Worm (Caenorhabditis elegans): ENCODE results near the gene ippk-1.

ippk-1 gene

DNA sequence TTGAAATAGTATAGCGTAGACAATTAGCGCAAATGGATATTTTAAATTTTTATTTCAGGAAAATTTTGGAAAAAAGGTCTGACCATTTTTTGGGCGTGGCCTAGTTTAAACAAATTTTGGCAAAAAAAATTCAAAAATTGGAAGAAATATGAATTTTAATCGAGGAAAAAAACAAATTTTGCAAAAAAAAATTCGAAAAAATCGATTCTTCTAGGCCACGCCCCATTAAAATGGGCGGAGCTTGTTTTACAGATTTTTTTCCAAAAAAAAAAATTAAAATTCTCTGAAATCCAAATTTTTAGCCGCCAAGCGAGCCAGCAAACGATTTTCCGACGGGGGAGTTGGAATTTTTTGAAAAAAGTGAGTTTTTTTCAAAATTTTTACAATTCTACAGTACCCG lies 6.6 kb downstream of the ippk-1 start, which contains the start of gene nadk-2:
TSS of gene nadk-2 (plus strand) at position 301 of the 400 bp plus-strand sequence.
- TF ChIP-seq W03F9.2 (tag; optimal IDR thresholded peaks at IDR 0.05), result no peak
- TF ChIP-seq him-1 (tag; optimal IDR thresholded peaks at IDR 0.05), result no peak
- no peak for TF ChIP-seq dao-5 (tag; optimal IDR thresholded peaks at IDR 0.05)

DNA sequence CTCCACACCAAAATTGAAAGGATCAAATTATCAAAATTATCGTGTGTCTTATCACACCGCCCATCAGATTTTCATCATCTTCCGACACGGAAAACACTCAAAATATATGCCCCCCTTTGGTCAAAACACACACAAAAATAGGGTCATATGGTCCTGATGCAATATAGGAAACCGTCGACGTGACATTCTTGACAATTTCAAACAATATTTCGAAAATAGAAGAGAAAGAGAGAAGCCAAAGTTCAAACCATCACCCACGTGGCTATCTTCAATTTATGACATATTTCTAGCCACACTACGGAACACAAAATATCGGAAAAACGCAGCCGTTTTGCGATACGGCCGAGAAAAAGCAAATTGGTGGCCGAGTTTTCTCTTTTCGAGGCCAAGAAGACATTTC lies 7.9 kb downstream of the ippk-1 start:
- no peak for TF ChIP-seq W03F9.2 (tag; optimal IDR thresholded peaks at IDR 0.05)

DNA sequence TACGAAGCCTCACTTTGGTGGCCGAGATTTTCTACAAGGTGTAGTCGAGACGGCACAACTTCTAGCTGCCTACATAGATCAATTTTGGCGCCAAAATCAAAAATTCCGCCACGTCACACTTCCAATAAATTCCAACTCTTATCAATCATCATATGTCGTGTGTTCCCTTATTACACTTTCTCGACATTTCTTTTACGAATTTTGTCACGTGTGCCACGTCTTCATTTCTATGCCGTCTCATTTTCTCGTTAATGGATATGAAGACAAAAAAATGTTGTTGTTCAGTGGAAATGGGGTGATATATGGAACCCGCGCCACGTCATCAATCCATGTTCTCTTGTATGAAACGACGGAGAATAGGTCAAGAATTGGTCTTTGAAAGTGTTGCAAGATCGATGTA lies 8.9 kb downstream of the ippk-1 start:
- no peak for TF ChIP-seq W03F9.2 (tag; optimal IDR thresholded peaks at IDR 0.05)

DNA sequence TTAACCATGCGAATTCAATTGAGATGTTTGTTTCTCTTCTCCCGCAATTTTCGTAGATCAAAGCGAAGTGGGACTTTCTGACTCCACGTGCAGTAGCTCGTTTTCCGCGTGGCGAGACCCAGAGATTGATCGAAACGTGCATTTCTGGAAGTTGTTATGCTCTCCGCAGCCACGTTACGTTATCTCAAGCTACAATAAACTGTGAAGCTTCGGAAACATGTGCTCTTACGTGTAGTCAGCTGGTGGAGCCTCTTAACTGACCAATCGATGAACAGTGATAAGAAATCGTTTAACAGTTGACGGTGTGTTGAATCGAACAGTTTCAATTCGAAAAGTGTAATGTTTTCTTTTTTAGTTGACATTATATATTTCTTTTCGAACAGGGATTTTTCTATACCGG lies 9.4 kb downstream of the ippk-1 start:
- TF ChIP-seq dao-5 (tag; optimal IDR thresholded peaks at IDR 0.05), result no peak
- no peak for TF ChIP-seq him-1 (tag; optimal IDR thresholded peaks at IDR 0.05)
- no peak for TF ChIP-seq W03F9.2 (tag; optimal IDR thresholded peaks at IDR 0.05)

DNA sequence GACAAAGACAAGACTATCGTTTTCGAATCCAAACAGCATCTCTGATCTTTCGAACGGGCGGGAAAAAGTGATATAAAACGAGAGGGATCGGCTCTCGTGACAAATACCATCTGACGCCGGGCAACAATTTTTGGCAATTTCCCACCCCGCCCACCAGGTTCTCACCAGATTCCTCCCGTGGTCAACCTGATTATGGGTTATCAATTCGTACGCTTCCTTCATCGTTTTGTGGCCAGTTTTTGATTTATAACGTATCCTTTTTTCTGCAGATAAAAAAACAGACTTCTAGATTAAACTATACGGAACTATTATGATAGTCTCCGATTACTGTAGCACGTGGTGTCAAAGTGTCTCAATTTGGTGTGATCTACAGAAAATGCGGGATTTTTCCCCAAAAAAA lies 10.2 kb downstream of the ippk-1 start:
- TF ChIP-seq him-1 (tag; optimal IDR thresholded peaks at IDR 0.05) (no peak), W03F9.2 (tag; optimal IDR thresholded peaks at IDR 0.05) (no peak), dao-5 (tag; optimal IDR thresholded peaks at IDR 0.05) (no peak)

DNA sequence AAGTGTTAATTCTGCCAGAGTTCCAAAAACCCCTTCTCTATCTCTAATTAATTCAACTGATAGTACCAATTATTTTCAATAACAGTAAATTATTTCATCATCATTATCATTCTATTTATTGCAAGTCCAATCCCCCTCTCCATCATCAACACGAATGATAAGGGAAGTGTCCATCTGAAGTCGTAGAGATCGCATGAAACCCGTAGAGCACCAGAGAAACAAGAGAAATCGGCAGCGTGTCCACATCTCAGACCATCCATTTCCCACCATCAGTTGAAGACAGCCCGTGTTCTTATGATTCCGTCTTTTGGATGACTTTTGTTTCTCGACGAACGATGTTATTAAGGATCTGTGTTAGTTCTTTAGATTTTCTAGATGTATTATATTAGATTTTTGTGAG lies 10.8 kb downstream of the ippk-1 start:
- TF ChIP-seq dao-5 (tag; optimal IDR thresholded peaks at IDR 0.05), result no peak
- TF ChIP-seq W03F9.2 (tag; optimal IDR thresholded peaks at IDR 0.05), result no peak
- TF ChIP-seq him-1 (tag; optimal IDR thresholded peaks at IDR 0.05), result no peak

DNA sequence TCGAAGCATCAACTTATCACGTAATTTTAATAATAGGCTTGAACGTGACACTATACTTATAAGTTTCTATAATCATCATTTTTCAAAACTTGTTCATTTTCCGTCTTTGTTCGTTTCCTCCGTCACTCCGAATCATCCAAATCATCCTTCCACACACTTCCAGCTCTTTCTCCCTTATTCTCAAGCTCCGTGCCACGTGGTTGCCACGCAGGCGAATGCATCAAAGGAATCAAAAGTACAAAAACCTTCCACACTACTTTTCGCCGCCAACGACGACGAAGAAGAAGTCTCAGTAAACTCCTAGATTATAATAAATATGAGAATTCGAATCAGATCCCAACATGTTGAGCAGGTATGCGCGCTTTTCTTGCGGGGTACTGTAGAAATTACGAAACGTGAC lies 11.4 kb downstream of the ippk-1 start:
- TF ChIP-seq W03F9.2 (tag; optimal IDR thresholded peaks at IDR 0.05) (no peak), dao-5 (tag; optimal IDR thresholded peaks at IDR 0.05) (no peak), him-1 (tag; optimal IDR thresholded peaks at IDR 0.05) (no peak)

DNA sequence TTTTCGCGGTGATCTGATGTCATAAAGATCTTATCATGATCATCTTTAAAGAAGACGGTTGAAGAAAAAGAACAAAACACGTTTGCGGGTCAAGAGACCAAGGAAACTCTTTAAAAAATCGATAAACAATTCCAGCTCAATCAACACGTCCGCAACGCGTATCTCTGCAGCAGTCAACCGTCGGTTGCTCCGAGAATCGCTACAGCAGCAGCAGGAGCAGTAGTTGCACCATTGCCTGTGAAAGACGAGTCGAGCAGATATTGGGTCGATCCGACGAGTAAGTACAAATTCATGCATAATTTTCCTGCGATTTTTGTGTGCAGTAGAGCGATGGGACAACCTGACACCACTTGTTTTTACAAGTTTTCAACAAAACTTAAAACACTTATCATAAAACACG lies 11.8 kb downstream of the ippk-1 start:
- TF ChIP-seq dao-5 (tag; optimal IDR thresholded peaks at IDR 0.05) (no peak), him-1 (tag; optimal IDR thresholded peaks at IDR 0.05) (no peak), W03F9.2 (tag; optimal IDR thresholded peaks at IDR 0.05) (no peak)

DNA sequence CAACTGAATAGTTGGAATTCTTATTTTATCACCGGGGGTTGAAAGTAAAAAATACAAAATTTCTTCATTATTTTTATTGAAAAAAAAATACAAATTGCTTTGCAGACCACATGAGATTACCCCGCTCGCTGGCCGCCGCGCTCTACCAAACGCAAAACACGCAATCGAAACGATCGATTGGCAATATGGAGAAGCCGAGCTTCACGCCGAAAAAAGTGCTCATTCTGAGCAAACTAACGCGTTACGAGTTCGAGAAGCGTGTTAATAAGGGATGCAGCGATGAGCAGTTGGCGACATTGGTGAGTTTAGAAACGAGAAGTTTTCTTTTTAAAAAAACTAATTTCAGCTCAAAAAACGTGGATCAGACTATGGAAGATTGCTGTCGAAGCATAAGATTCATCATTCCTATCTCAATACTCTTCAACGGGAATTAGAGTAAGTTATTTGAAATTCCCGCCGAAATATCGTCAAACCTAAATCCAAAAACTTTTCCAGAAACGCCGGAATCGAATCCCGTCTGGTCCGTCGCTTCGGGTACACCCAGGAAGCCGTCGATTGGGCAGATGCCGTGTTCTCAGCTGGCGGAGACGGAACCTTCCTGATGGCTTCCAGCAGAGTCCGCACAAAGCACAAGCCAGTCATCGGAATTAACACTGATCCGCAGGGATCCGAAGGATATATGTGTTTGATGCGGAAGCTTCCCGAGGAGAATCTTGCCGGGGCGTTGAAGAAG lies 12.9 kb downstream of the ippk-1 start:
- TF ChIP-seq W03F9.2 (tag; optimal IDR thresholded peaks at IDR 0.05) (no peak), dao-5 (tag; optimal IDR thresholded peaks at IDR 0.05) (no peak), him-1 (tag; optimal IDR thresholded peaks at IDR 0.05) (no peak)

DNA sequence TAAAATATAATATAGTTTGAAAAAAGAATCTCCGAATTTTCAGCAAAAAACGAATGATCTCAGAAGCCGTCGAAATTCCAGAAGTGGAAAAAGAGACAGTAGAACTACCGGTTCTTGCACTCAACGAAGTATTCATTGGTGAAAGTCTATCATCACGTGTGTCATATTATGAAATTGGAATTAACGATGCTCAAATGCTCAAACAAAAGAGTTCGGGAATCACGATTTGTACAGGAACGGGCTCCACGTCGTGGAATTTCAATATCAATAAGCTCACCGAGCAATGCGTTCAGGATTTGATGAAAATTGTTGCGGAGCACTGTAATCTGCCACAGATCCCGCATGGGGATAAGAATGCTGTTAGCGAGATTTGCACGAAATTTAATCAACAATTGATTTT lies 15.6 kb downstream of the ippk-1 start:
- TF ChIP-seq him-1 (tag; optimal IDR thresholded peaks at IDR 0.05) (no peak), W03F9.2 (tag; optimal IDR thresholded peaks at IDR 0.05) (no peak), dao-5 (tag; optimal IDR thresholded peaks at IDR 0.05) (no peak)

DNA sequence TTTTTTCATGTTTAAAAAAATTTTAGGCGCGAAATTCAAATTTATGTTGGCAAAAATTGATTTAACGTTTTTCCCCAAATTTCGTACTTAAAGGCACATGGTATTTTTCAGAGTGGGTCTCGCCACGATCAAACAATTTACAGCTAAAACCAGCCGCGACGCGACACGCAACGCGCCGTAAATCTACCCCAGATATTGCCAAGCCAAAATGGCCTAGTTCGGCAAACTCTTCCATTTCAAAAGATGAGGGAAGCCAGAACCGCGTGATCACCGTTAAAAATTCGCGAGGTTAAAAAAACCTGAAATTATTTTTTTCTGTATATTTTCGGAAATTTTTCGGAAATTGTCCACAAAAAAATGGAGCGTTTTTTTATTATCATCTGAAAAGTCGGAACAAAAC lies 17.2 kb downstream of the ippk-1 start:
- TF ChIP-seq him-1 (tag; optimal IDR thresholded peaks at IDR 0.05) (no peak), dao-5 (tag; optimal IDR thresholded peaks at IDR 0.05) (no peak), W03F9.2 (tag; optimal IDR thresholded peaks at IDR 0.05) (no peak)

DNA sequence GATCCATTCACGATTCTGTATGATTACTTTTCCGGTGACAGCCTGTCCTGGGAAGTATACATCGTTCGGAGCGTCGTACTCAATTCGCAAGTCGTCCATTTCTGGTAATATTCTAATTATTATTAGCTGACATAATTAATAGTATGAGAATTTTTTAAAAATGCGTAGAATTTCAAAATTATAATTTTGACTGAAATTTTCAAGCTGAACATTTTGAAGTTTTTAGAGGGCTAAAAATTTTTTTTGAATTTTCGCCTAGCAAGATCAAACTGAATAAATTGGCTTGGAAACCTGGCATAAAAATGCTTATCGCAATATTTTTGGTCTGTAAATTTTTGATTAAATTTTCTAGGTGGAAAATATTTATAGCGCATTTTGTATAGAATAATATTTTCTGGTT lies 19.8 kb downstream of the ippk-1 start, which contains the start of gene arrd-7:
TSS of gene arrd-7 (minus strand) at position 101 of the 400 bp plus-strand sequence.
- TF ChIP-seq him-1 (tag; optimal IDR thresholded peaks at IDR 0.05), result no peak
- TF ChIP-seq W03F9.2 (tag; optimal IDR thresholded peaks at IDR 0.05), result no peak
- no peak for TF ChIP-seq dao-5 (tag; optimal IDR thresholded peaks at IDR 0.05)

DNA sequence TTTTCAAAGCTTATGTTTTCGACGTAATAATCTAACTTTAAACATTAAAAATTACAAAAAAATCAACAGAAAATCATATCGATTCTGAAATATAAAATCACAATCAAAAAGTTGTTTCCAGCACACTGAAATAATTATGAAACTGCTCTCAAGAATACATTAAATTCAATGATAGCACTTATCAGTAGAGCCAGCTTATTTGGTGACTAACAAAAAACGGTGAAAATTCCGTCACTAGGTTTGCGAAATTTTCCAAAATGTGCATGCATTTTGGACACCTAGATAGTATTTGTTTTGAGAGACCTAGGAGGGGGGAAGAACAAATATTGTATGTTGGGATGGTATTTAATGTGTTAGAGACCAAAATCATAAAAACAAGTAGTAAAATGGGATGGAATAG lies 20.4 kb downstream of the ippk-1 start:
- no peak for TF ChIP-seq dao-5 (tag; optimal IDR thresholded peaks at IDR 0.05)
- TF ChIP-seq him-1 (tag; optimal IDR thresholded peaks at IDR 0.05), result no peak
- no peak for TF ChIP-seq W03F9.2 (tag; optimal IDR thresholded peaks at IDR 0.05)

DNA sequence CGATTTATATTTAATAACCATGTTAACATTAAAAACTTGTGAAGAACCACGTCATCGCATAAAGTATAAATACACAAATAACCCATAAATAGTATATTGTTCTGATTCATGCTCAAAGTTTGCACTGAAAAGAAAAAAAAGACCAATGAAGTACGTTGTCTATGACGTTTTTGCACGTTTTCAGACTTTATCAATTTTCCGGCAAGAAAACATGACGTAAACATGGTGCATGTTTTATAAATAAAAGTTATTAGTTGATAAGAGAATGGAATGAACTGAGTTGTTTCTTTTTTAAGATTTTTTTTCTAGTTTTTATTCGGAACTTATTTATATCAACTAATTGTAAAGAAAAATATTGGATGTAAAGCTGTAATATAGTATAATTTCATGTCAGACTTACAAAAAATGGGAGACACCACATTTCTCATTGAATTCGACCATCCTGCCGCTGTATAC lies 22.0 kb downstream of the ippk-1 start, which contains the start of gene arrd-8:
TSS of gene arrd-8 (plus strand) at position 406 of the 456 bp plus-strand sequence.
- TF ChIP-seq W03F9.2 (tag; optimal IDR thresholded peaks at IDR 0.05) (no peak), dao-5 (tag; optimal IDR thresholded peaks at IDR 0.05) (no peak), him-1 (tag; optimal IDR thresholded peaks at IDR 0.05) (no peak)

DNA sequence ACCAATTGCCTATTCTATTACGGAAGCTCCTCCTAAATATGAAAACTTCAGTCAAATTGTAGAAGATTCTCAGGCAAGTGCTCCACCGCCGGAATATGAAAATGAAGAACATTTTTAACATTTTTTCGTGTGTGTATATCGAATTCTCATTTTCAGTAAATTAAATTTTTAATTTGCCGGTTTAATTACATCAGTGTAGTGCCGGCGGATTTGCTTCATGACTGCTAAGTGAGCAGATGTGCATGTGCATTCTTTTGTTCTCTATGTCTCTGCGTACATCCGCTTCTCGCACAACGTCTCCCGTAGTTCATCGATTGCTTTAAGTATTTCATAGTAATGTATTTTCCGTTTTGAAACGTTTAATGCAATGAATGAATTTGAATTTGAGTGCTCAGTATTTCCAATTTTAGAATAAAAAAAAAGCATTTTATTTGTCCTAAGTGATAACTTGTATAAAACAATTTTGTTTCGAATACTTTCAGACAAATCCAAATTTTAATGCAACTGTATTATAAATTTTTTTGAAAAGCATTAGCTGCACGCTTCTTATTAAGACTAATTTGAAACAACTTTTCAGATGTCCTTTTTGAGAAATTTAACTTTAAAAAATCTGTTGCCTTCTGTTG lies 24.9 kb downstream of the ippk-1 start, which contains the start of gene Y17G7B.22:
TSS of gene Y17G7B.22 (plus strand) at position 576 of the 626 bp plus-strand sequence.
- TF ChIP-seq W03F9.2 (tag; optimal IDR thresholded peaks at IDR 0.05), result no peak
- no peak for TF ChIP-seq dao-5 (tag; optimal IDR thresholded peaks at IDR 0.05)
- TF ChIP-seq him-1 (tag; optimal IDR thresholded peaks at IDR 0.05), result no peak

Measured in whole organism, L4/young adult.